Worm (Caenorhabditis elegans): Measurements from ENCODE around the gene egli-1.

DNA sequence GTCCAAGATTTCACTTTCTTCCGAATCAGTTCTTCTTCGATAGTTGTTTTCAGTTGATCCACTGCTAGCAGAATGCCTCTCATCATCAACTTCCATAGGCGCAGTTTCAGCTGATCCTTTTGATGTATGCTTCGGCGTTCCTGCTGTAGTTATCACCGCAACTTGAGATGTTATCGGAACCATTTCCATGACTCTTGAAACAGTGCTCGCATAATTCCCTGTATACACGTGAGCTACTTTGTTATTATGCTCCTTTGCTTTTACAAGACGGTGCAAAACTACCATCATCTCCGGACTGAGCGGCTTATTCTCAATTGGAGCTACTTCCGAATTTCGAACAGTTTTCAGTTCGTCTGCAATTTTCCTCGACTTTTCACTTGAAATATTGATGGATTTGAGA lies 46.6 kb upstream of the egli-1 start:
- TF ChIP-seq ztf-11 (tag; optimal IDR thresholded peaks at IDR 0.05): no peak
- TF ChIP-seq nhr-76 (tag; optimal IDR thresholded peaks at IDR 0.05): no peak
- no peak for TF ChIP-seq snpc-4 (tag; optimal IDR thresholded peaks at IDR 0.05)
- TF ChIP-seq unc-120 (tag; optimal IDR thresholded peaks at IDR 0.05; ENCODE audit: poor library complexity, severe bottlenecking): no peak
- no peak for TF ChIP-seq pha-4 (tag; optimal IDR thresholded peaks at IDR 0.05)
- TF ChIP-seq lin-32 (GFP tag; optimal IDR thresholded peaks at IDR 0.05): no peak
- no peak for TF ChIP-seq mep-1 (tag; optimal IDR thresholded peaks at IDR 0.05)
- no peak for TF ChIP-seq lin-13 (tag; optimal IDR thresholded peaks at IDR 0.05)
